Worm (Caenorhabditis elegans) whole organism, early embryonic: ENCODE results near the gene Y25C1A.6.

Source experiments
- B0310.2 ChIP-seq: sonication (generic microtip); optimal IDR thresholded peaks from 2 replicates; lab custom pipeline; 2016; ENCODE audit warnings: mild to moderate bottlenecking, missing genetic modification characterization, missing compliant biosample characterization
- F13C5.2 ChIP-seq: sonication (generic microtip); optimal IDR thresholded peaks from 2 replicates; lab custom pipeline; 2017; ENCODE audit warnings: mild to moderate bottlenecking, missing genetic modification characterization, inconsistent platforms, missing compliant biosample characterization
- aly-1 ChIP-seq: sonication (generic microtip); optimal IDR thresholded peaks from 2 replicates; lab custom pipeline; 2016; ENCODE audit warnings: missing genetic modification characterization, missing compliant biosample characterization
- ama-1 ChIP-seq: fragments of 150-350 bp; optimal IDR thresholded peaks from 2 replicates; lab custom pipeline; 2014
- ceh-13 ChIP-seq: fragments of 200-800 bp; sonication (Bioruptor generic); optimal IDR thresholded peaks from 2 replicates; lab custom pipeline; 2018; ENCODE audit warnings: mild to moderate bottlenecking, missing genetic modification characterization, missing compliant biosample characterization
- ceh-36 ChIP-seq: sonication (generic microtip); optimal IDR thresholded peaks from 2 replicates; lab custom pipeline; 2016; ENCODE audit warnings: missing genetic modification characterization, inconsistent platforms, missing compliant biosample characterization
- ets-7 ChIP-seq: sonication (generic microtip); optimal IDR thresholded peaks from 2 replicates; lab custom pipeline; 2016; ENCODE audit warnings: missing genotype, missing genetic modification characterization, missing compliant biosample characterization
- flt-1 ChIP-seq: fragments of 200-800 bp; sonication (Bioruptor generic); IDR thresholded peaks from 2 replicates; pipeline ENCODE4 v1.3.6; 2022; ENCODE audit warnings: missing genetic modification characterization, missing compliant biosample characterization
- hmbx-1 ChIP-seq: sonication (generic microtip); optimal IDR thresholded peaks from 2 replicates; lab custom pipeline; 2016; ENCODE audit warnings: mild to moderate bottlenecking, missing genetic modification characterization, missing compliant biosample characterization
- hmg-4 ChIP-seq: fragments of 200-800 bp; sonication (Bioruptor generic); optimal IDR thresholded peaks from 2 replicates; lab custom pipeline; 2018; ENCODE audit warnings: mild to moderate bottlenecking, missing genetic modification characterization, missing compliant biosample characterization
- hnd-1 ChIP-seq: sonication (generic microtip); optimal IDR thresholded peaks from 2 replicates; lab custom pipeline; 2016; ENCODE audit warnings: missing genetic modification characterization, missing compliant biosample characterization
- pes-1 ChIP-seq: fragments of 200-800 bp; sonication (Bioruptor generic); IDR thresholded peaks from 2 replicates; pipeline ENCODE4 v1.3.6; 2022; ENCODE audit warnings: missing genetic modification reagents, missing genetic modification characterization, missing compliant biosample characterization
- scrt-1 ChIP-seq: fragments of 200-800 bp; sonication (Bioruptor generic); IDR thresholded peaks from 2 replicates; pipeline ENCODE4 v1.3.6; 2022; ENCODE audit warnings: missing genetic modification characterization, missing compliant biosample characterization
- sea-1 ChIP-seq: fragments of 200-800 bp; sonication (Bioruptor generic); conservative IDR thresholded peaks from 2 replicates; pipeline ENCODE4 v1.3.6; 2022; ENCODE audit warnings: missing genetic modification characterization, missing compliant biosample characterization
- tbx-11 ChIP-seq: fragments of 200-800 bp; sonication (Bioruptor generic); IDR thresholded peaks from 2 replicates; pipeline ENCODE4 v1.3.6; 2022; ENCODE audit warnings: missing genetic modification characterization, missing compliant biosample characterization
- tbx-37 ChIP-seq: fragments of 200-800 bp; sonication (Bioruptor generic); conservative IDR thresholded peaks from 2 replicates; pipeline ENCODE4 v1.3.6; 2022; ENCODE audit warnings: missing genetic modification reagents, missing genetic modification characterization, missing compliant biosample characterization
- tra-4 ChIP-seq: sonication (generic microtip); optimal IDR thresholded peaks from 2 replicates; lab custom pipeline; 2017; ENCODE audit warnings: missing genetic modification characterization, missing compliant biosample characterization

Gene Y25C1A.6

ce11 chrII:3093352-3093751 lies 32.5 kb downstream of the Y25C1A.6 start, which contains the start of gene srg-22:
srg-22 (minus strand) TSS chrII:3093452.
- no peak for TF ChIP-seq flt-1
- no peak for TF ChIP-seq hmbx-1
- TF ChIP-seq hmg-4: no peak
- no peak for TF ChIP-seq ets-7
- no peak for TF ChIP-seq aly-1
- no peak for TF ChIP-seq scrt-1

DNA sequence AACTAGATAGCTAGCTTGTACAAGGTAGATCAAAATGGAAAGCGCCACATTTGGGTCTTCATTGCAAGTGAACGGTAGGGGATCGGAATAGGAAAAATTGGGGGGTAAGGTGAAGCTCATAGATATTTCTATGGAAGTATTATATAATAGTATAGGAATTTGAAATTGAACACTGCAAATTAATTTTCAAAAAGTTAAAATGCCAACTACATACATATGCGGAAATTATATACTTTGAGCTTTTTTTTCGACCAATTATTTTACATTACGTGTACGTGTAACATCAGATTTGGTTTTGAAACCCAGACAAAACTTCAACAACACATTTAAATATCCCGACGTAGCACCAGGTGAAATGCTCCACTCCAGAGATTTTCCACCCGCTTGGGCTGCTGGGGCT lies 35.2 kb downstream of the Y25C1A.6 start, which contains the start of gene srg-23:
srg-23 (minus strand) TSS at position 101 of the 400 bp plus-strand sequence.
- TF ChIP-seq pes-1 (GFP tag; lab: Robert Waterston, UW) (no peak), sea-1 (GFP tag; lab: Robert Waterston, UW) (no peak), ets-7 (no peak), ceh-13 (GFP tag; lab: Kevin White, UChicago) (no peak), hmbx-1 (no peak), B0310.2 (no peak), ceh-36 (tag; lab: Kevin White, UChicago) (no peak), aly-1 (no peak), flt-1 (no peak), hmg-4 (no peak), ama-1 (lab: Kevin White, UChicago) (no peak), F13C5.2 (tag; lab: Kevin White, UChicago) (no peak), tra-4 (tag; lab: Kevin White, UChicago) (no peak), tbx-11 (GFP tag; lab: Robert Waterston, UW) (no peak), scrt-1 (no peak), hnd-1 (tag; lab: Kevin White, UChicago) (no peak), tbx-37 (GFP tag; lab: Robert Waterston, UW) (no peak)

DNA sequence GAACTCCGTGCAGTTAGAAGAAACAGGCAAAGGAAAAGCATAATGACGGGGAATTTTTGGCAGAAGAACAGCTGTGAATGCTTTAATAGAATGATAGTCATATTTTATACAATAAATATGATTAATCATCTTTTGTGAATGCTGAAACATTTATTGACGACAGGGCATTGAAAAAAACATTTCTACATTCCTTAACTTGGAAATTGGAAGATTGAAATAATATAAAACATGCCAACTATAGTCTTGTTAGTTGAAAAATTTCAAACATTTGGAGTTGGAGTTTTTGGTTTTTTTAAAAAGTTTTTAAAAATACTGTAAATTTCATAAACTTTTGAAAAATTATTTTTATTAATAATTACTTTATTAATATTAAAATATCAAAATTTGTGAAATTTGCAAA lies 36.0 kb downstream of the Y25C1A.6 start, which contains the start of gene Y25C1A.14:
Y25C1A.14 (minus strand) TSS at position 101 of the 400 bp plus-strand sequence.
- no peak for TF ChIP-seq ets-7
- no peak for TF ChIP-seq ceh-13 (GFP tag; lab: Kevin White, UChicago)
- TF ChIP-seq aly-1: no peak
- TF ChIP-seq scrt-1: no peak
- no peak for TF ChIP-seq tbx-11 (GFP tag; lab: Robert Waterston, UW)
- no peak for TF ChIP-seq flt-1
- TF ChIP-seq pes-1 (GFP tag; lab: Robert Waterston, UW): no peak
- TF ChIP-seq tbx-37 (GFP tag; lab: Robert Waterston, UW): no peak
- TF ChIP-seq hmbx-1: no peak
- no peak for TF ChIP-seq hmg-4
- no peak for TF ChIP-seq B0310.2
- TF ChIP-seq ama-1 (lab: Kevin White, UChicago): no peak
- TF ChIP-seq hnd-1 (tag; lab: Kevin White, UChicago): no peak

DNA sequence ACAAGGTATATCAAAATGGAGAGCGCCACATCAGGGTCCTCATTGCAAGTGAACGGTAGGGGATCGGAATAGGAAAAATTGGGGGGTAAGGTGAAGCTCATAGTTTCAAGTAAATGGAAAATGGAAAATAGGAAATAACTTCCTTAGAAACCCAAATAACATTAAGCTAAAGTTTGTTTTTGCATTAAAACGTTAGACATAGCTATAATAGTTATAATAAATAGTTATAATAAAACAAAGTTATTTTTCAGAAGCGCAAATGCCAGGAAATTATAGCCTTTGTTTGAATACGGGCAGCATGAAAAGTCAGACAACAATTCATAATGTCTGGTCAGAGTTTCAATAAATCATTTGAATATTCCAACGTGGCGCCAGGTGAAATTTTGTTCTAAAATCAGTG lies 39.7 kb downstream of the Y25C1A.6 start, which contains the start of gene srg-24:
srg-24 (minus strand) TSS at position 101 of the 400 bp plus-strand sequence.
- TF ChIP-seq hnd-1 (tag; lab: Kevin White, UChicago): no peak
- no peak for TF ChIP-seq pes-1 (GFP tag; lab: Robert Waterston, UW)
- no peak for TF ChIP-seq scrt-1
- TF ChIP-seq hmg-4: no peak
- no peak for TF ChIP-seq aly-1
- TF ChIP-seq flt-1: no peak
- no peak for TF ChIP-seq hmbx-1

DNA sequence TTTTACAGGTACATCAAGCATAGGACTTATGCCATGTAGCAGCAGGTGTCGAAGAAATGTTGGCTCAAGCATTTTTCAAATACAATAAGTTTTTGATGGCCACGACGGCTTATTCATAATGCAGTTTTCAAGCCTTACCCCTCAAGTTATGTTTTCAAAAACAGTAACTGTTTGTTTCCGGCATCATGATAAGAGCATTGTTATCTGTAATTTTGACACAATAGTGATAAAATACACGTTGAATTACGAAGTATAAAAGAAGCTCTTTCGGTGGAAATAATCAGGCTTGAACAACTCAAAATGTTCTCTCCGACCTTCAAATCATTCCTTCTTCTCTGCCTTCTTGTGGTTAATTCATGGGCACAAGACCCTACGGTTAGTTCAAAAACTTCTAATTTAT lies 41.1 kb downstream of the Y25C1A.6 start, which contains the start of gene clec-121:
clec-121 (plus strand) TSS at position 301 of the 400 bp plus-strand sequence.
- TF ChIP-seq hmbx-1 (no peak), ceh-13 (GFP tag; lab: Kevin White, UChicago) (no peak)

DNA sequence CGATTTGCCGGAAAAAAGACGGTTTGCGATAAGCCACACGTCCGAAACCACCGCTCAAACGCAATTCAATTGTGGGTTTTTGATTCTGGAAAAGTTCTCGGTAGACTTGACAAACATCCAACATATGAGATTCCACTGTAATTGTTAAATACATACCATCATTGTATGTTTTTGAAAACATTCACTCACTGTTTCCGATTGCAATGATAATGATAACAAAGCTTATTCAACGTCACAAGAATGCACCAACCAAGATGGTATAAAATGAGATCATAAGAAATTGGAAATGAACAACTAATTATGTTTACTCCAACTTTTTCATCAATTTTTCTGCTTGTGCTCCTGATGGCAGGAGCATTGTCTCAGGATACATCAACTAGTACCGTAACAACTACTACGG lies 44.9 kb downstream of the Y25C1A.6 start, which contains the start of gene clec-122:
clec-122 (plus strand) TSS at position 301 of the 400 bp plus-strand sequence.
- no peak for TF ChIP-seq tbx-37 (GFP tag; lab: Robert Waterston, UW)
- no peak for TF ChIP-seq pes-1 (GFP tag; lab: Robert Waterston, UW)
- TF ChIP-seq aly-1: no peak
- no peak for TF ChIP-seq hmbx-1
- TF ChIP-seq ceh-36 (tag; lab: Kevin White, UChicago): no peak
- no peak for TF ChIP-seq B0310.2
- TF ChIP-seq ama-1 (lab: Kevin White, UChicago): no peak
- TF ChIP-seq sea-1 (GFP tag; lab: Robert Waterston, UW): no peak

DNA sequence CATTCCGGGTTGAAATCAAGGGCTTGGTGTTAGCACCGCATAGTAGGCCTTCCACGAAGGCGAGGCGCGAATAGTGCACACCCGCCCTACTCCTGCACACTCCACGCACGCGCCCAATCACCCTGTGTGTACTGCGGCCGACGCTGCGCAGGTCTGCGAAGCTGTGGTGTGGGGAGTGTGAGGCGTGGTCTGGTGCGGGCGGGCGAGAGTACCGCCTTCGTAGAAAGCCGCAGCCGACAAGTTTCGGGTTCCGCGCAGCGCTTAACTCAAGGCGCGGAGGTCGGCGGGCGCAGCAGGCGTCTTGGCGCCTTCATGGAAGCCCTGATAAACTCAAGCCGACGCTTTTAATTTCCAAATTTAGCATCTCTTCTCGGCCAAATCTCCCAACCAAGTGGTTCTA lies 47.2 kb downstream of the Y25C1A.6 start:
- no peak for TF ChIP-seq ceh-13 (GFP tag; lab: Kevin White, UChicago)
- no peak for TF ChIP-seq hmg-4
- no peak for TF ChIP-seq tra-4 (tag; lab: Kevin White, UChicago)

ce11 chrII:3109533-3109932 lies 48.7 kb downstream of the Y25C1A.6 start:
- TF ChIP-seq flt-1 (no peak), hnd-1 (tag; lab: Kevin White, UChicago) (no peak), sea-1 (GFP tag; lab: Robert Waterston, UW) (no peak), hmbx-1 (no peak), ceh-13 (GFP tag; lab: Kevin White, UChicago) (no peak)

ce11 chrII:3110099-3110498 lies 49.2 kb downstream of the Y25C1A.6 start:
- no peak for TF ChIP-seq pes-1 (GFP tag; lab: Robert Waterston, UW)
- TF ChIP-seq ets-7: no peak
- TF ChIP-seq hmg-4: no peak
- no peak for TF ChIP-seq ama-1 (lab: Kevin White, UChicago)
- no peak for TF ChIP-seq tbx-11 (GFP tag; lab: Robert Waterston, UW)
- no peak for TF ChIP-seq B0310.2
- no peak for TF ChIP-seq tra-4 (tag; lab: Kevin White, UChicago)
- no peak for TF ChIP-seq hmbx-1
- no peak for TF ChIP-seq aly-1
